Fruit fly (Drosophila melanogaster) whole organism, wandering third instar larva: ENCODE data around the gene CG10663.

Experiments
- CG32264 ChIP-seq: fragments of 200-800 bp; sonication (Bioruptor generic); optimal IDR thresholded peaks from 2 replicates; lab custom pipeline; 2016; ENCODE audit warnings: missing biosample characterization, missing genetic modification characterization
- CG9705 ChIP-seq: fragments of 200-800 bp; sonication (Bioruptor generic); optimal IDR thresholded peaks from 2 replicates; lab custom pipeline; 2018; ENCODE audit warnings: missing biosample characterization, mild to moderate bottlenecking, missing genetic modification characterization
- CrebA ChIP-seq: fragments of 200-800 bp; sonication (Bioruptor generic); optimal IDR thresholded peaks from 2 replicates; lab custom pipeline; 2016; ENCODE audit warnings: missing biosample characterization, mild to moderate bottlenecking, missing genetic modification characterization, borderline replicate concordance
- Dfd ChIP-seq: fragments of >200 bp; optimal IDR thresholded peaks from 2 replicates; lab custom pipeline; 2017; ENCODE audit warnings: missing biosample characterization, missing genetic modification characterization
- Dif ChIP-seq: fragments of 200-275, 200-300 bp; sonication (Bioruptor generic); optimal IDR thresholded peaks from 2 replicates; lab custom pipeline; 2018; ENCODE audit warnings: missing biosample characterization, missing genetic modification characterization; ENCODE audit not compliant: partially characterized antibody
- HLH106 ChIP-seq: fragments of 200-800 bp; optimal IDR thresholded peaks from 3 replicates; lab custom pipeline; 2019; ENCODE audit warnings: missing biosample characterization, mild to moderate bottlenecking, missing genetic modification characterization, moderate library complexity
- Hnf4 ChIP-seq: fragments of 200-800 bp; sonication (Bioruptor generic); optimal IDR thresholded peaks from 2 replicates; lab custom pipeline; 2016; ENCODE audit warnings: missing biosample characterization, mild to moderate bottlenecking, missing genetic modification characterization
- Hr83 ChIP-seq: fragments of 200-300 bp; sonication (Bioruptor generic); optimal IDR thresholded peaks from 2 replicates; lab custom pipeline; 2016; ENCODE audit warnings: missing biosample characterization, mild to moderate bottlenecking, missing genetic modification characterization, moderate library complexity; ENCODE audit not compliant: poor library complexity, severe bottlenecking
- Myc ChIP-seq: fragments of >200 bp; optimal IDR thresholded peaks from 2 replicates; lab custom pipeline; 2017
- OdsH ChIP-seq: fragments of 200-800 bp; sonication (Bioruptor generic); optimal IDR thresholded peaks from 2 replicates; lab custom pipeline; 2016; ENCODE audit warnings: missing biosample characterization, mild to moderate bottlenecking, missing genetic modification characterization
- Rel ChIP-seq, 2 experiments: fragments of 200-800 bp; sonication (Bioruptor generic) in 1 of 2; optimal IDR thresholded peaks; 2 replicates in 1 of 2; 3 replicates in 1 of 2; lab custom pipeline; 2016 to 2019; ENCODE audit warnings: mild to moderate bottlenecking in 2 of 2, missing biosample characterization in 2 of 2, missing genetic modification characterization in 2 of 2, moderate library complexity in 1 of 2
- Sp1 ChIP-seq: fragments of 200-800 bp; sonication (Bioruptor generic); optimal IDR thresholded peaks from 3 replicates; lab custom pipeline; 2019; ENCODE audit warnings: missing biosample characterization, mild to moderate bottlenecking, missing genetic modification characterization, moderate library complexity
- Vsx2 ChIP-seq: fragments of 200-300, 225-300 bp; sonication (Bioruptor generic); optimal IDR thresholded peaks from 2 replicates; lab custom pipeline; 2018; ENCODE audit warnings: missing biosample characterization, missing genetic modification characterization; ENCODE audit not compliant: partially characterized antibody
- br ChIP-seq: fragments of 200-800 bp; sonication (Bioruptor generic); optimal IDR thresholded peaks from 2 replicates; lab custom pipeline; 2016; ENCODE audit warnings: missing biosample characterization, missing genetic modification characterization
- dl ChIP-seq, 2 experiments: fragments of 175-275, 200-275 bp in 1 of 2; fragments of 200-275 bp in 1 of 2; sonication (Bioruptor generic); optimal IDR thresholded peaks; lab custom pipeline; 2018; ENCODE audit warnings: mild to moderate bottlenecking in 2 of 2, missing biosample characterization in 2 of 2, missing genetic modification characterization in 2 of 2, moderate library complexity in 2 of 2; ENCODE audit not compliant: partially characterized antibody in 2 of 2, insufficient read depth in 1 of 2
- dmrt93B ChIP-seq: fragments of 200-800 bp; sonication (Bioruptor generic); optimal IDR thresholded peaks from 2 replicates; lab custom pipeline; 2018; ENCODE audit warnings: missing biosample characterization, mild to moderate bottlenecking, missing genetic modification characterization
- dsf ChIP-seq: sonication (Bioruptor generic); optimal IDR thresholded peaks from 2 replicates; lab custom pipeline; 2016; ENCODE audit warnings: missing biosample characterization, missing genetic modification characterization, borderline replicate concordance
- ey ChIP-seq: fragments of 200-800 bp; sonication (Bioruptor generic); optimal IDR thresholded peaks from 2 replicates; lab custom pipeline; 2016; ENCODE audit warnings: missing biosample characterization, missing genetic modification characterization
- foxo ChIP-seq, 2 experiments: fragments of 200-800 bp; sonication (Bioruptor generic); optimal IDR thresholded peaks; 2 replicates in 1 of 2; 3 replicates in 1 of 2; lab custom pipeline; 2016 to 2017; ENCODE audit warnings: missing biosample characterization in 2 of 2, missing genetic modification characterization in 2 of 2
- fru ChIP-seq: fragments of 200-800 bp; sonication (Bioruptor generic); optimal IDR thresholded peaks from 3 replicates; lab custom pipeline; 2016; ENCODE audit warnings: missing biosample characterization, mild to moderate bottlenecking, missing genetic modification characterization
- h ChIP-seq: fragments of 200-800 bp; sonication (Bioruptor generic); optimal IDR thresholded peaks from 3 replicates; lab custom pipeline; 2016; ENCODE audit warnings: missing biosample characterization, mild to moderate bottlenecking, missing genetic modification characterization
- lola ChIP-seq: fragments of >200 bp; optimal IDR thresholded peaks from 2 replicates; lab custom pipeline; 2017; ENCODE audit warnings: missing biosample characterization, missing genetic modification characterization
- psq ChIP-seq: fragments of 200-800 bp; sonication (Bioruptor generic); optimal IDR thresholded peaks from 3 replicates; lab custom pipeline; 2017; ENCODE audit warnings: missing biosample characterization, mild to moderate bottlenecking, missing genetic modification characterization, moderate library complexity
- rgr ChIP-seq: fragments of 200-800 bp; sonication (Bioruptor generic); optimal IDR thresholded peaks from 3 replicates; lab custom pipeline; 2016; ENCODE audit warnings: missing biosample characterization, mild to moderate bottlenecking, missing genetic modification characterization
- sage ChIP-seq: fragments of 200-800 bp; sonication (Bioruptor generic); optimal IDR thresholded peaks from 2 replicates; lab custom pipeline; 2016; ENCODE audit warnings: missing biosample characterization, mild to moderate bottlenecking, missing genetic modification characterization
- woc ChIP-seq: sonication (Bioruptor generic); optimal IDR thresholded peaks from 2 replicates; lab custom pipeline; 2016; ENCODE audit warnings: missing biosample characterization, mild to moderate bottlenecking, missing genetic modification characterization

The CG10663 gene

dm6 chr3L:12444040-12444439 is 40.8 kb downstream of the CG10663 start:
- TF ChIP-seq Hnf4 (GFP tag; lab: Kevin White, UChicago): no peak
- TF ChIP-seq lola (GFP tag; lab: Kevin White, UChicago): no peak
- no peak for TF ChIP-seq br (GFP tag; lab: Kevin White, UChicago)
- TF ChIP-seq OdsH: no peak
- peak; percentile 1 for TF ChIP-seq h (GFP tag; lab: Kevin White, UChicago)
- no peak for TF ChIP-seq dsf
- no peak for TF ChIP-seq sage
- TF ChIP-seq CG32264 (GFP tag; lab: Kevin White, UChicago): no peak

- peak; percentile 52 for TF ChIP-seq OdsH
- TF ChIP-seq h (GFP tag; lab: Kevin White, UChicago): peak; percentile 65
- peak; percentile 49 for TF ChIP-seq fru (GFP tag; lab: Kevin White, UChicago)
- peak; percentile 65 for TF ChIP-seq Sp1 (GFP tag; lab: Kevin White, UChicago)
- no peak for TF ChIP-seq Myc
- peak in 1 of 2 experiments; percentile 46 for TF ChIP-seq foxo (GFP tag; optimal IDR thresholded peaks at IDR 0.05; lab: Kevin White, UChicago)
- peak; percentile 47 for TF ChIP-seq psq (GFP tag; lab: Kevin White, UChicago)
- peak; percentile 51 for TF ChIP-seq br (GFP tag; lab: Kevin White, UChicago)
- peak; percentile 61 for TF ChIP-seq ey
- TF ChIP-seq rgr (GFP tag; lab: Kevin White, UChicago): peak; percentile 52
- peak; percentile 46 for TF ChIP-seq HLH106 (tag; lab: Kevin White, UChicago)
- no peak for TF ChIP-seq dl (GFP tag; optimal IDR thresholded peaks at IDR 0.05; lab: Kevin White, UChicago; ENCODE audit: insufficient read depth in 1 of 2, partially characterized antibody in 2 of 2)
- TF ChIP-seq woc (GFP tag; lab: Kevin White, UChicago): peak; percentile 63
- TF ChIP-seq dmrt93B: peak; percentile 19
- TF ChIP-seq lola (GFP tag; lab: Kevin White, UChicago): no peak
- TF ChIP-seq sage: no peak
These were observed 42.2 kb downstream of the CG10663 start for dm6 chr3L:12442593-12442992.

- TF ChIP-seq Hr83 (GFP tag; lab: Kevin White, UChicago) (peak; percentile 37), rgr (GFP tag; lab: Kevin White, UChicago) (no peak), dl (GFP tag; optimal IDR thresholded peaks at IDR 0.05; lab: Kevin White, UChicago; ENCODE audit: insufficient read depth in 1 of 2, partially characterized antibody in 2 of 2) (peak in 1 of 2 experiments; percentile 34), Vsx2 (peak; percentile 75), Dif (GFP tag; lab: Kevin White, UChicago) (peak; percentile 38)
These were observed 50.4 kb downstream of the CG10663 start for dm6 chr3L:12434432-12434831.

dm6 chr3L:12433710-12434109 is 51.1 kb downstream of the CG10663 start:
- TF ChIP-seq CrebA (GFP tag; lab: Kevin White, UChicago) (no peak), Rel (GFP tag; optimal IDR thresholded peaks at IDR 0.05; lab: Kevin White, UChicago) (no peak), Rel (tag; optimal IDR thresholded peaks at IDR 0.05; lab: Kevin White, UChicago) (no peak), Vsx2 (peak; percentile 46)

dm6 chr3L:12432392-12433012 is 52.3 kb downstream of the CG10663 start, which contains the start of gene toe:
Gene toe (minus strand): TSS chr3L:12432668.
- TF ChIP-seq Dfd (peak; percentile 93), CG9705 (no peak)
